Fruit fly (Drosophila melanogaster): ENCODE measurements around the gene path.
A peak's percentile ranks its signal among the peaks of the same experiment; 100 is the strongest.

- TF ChIP-seq kay (GFP tag; ENCODE audit: borderline replicate concordance) (no peak), CG12768 (GFP tag; optimal IDR thresholded peaks at IDR 0.05) (peak; percentile 69), cic (GFP tag; optimal IDR thresholded peaks at IDR 0.05) (peak; percentile 55), Clk (GFP tag; optimal IDR thresholded peaks at IDR 0.05) (no peak), CG33017 (tag; optimal IDR thresholded peaks at IDR 0.05) (peak; percentile 70), Crg-1 (GFP tag; optimal IDR thresholded peaks at IDR 0.05) (peak; percentile 34), CG1620 (GFP tag; optimal IDR thresholded peaks at IDR 0.05) (peak; percentile 67)
Observed at dm6 chr3L:9460775-9461491, 44.2 kb downstream of the path start, which contains the start of the genes CG3434 and CG44838.
